Fruit fly (Drosophila melanogaster): ENCODE data around the gene CG9281.

Gene CG9281

DNA sequence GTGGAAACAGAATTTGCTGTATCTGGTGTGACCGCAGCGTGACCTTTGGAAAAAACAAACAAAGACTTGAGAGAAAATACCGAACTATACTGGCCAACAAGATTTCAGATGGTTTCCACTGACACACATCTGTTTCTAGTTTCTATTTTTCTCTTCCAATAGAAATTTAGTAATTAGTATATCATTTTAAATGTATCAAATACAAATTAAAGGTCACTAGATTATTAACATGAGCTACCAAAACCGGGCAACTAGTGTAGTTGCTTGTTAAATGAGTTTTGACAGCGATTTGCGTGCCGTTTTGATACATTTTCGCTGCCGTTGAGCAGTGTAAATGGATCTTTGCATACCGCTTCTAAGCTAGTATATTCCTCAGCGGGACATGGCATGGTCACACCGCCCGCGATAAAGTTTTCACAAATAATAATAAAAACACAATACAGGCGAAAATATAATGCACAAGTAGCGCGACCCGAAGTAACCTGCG lies 6.6 kb downstream of the CG9281 start, which contains the start of the genes Pis and Hap40 (continued):
- TF ChIP-seq Doc3 (GFP tag; IDR thresholded peaks at IDR 0.05; ENCODE audit: partially characterized antibody) (no peak), grau (tag; optimal IDR thresholded peaks at IDR 0.05) (peak; percentile 84), sima (GFP tag; optimal IDR thresholded peaks at IDR 0.05) (no peak), CG2889 (GFP tag; IDR thresholded peaks at IDR 0.05) (peak; percentile 73; the same call in 2 of the 3 replicates), CG2712 (tag; optimal IDR thresholded peaks at IDR 0.05) (peak; percentile 77), her (GFP tag; optimal IDR thresholded peaks at IDR 0.05) (no peak), jumu (GFP tag; optimal IDR thresholded peaks at IDR 0.05) (peak; percentile 55), hkb (optimal IDR thresholded peaks at IDR 0.05) (peak; percentile 88), hkb (GFP tag; IDR thresholded peaks at IDR 0.05) (no peak), zfh2 (GFP tag; optimal IDR thresholded peaks at IDR 0.05) (peak; percentile 60), cad (GFP tag; optimal IDR thresholded peaks at IDR 0.05) (no peak), CG2129 (GFP tag; IDR thresholded peaks at IDR 0.05; ENCODE audit: partially characterized antibody) (no peak), CG4328 (GFP tag; optimal IDR thresholded peaks at IDR 0.05) (peak; percentile 31), CG2875 (GFP tag; optimal IDR thresholded peaks at IDR 0.05) (no peak), Mrtf (GFP tag; IDR thresholded peaks at IDR 0.05) (peak; percentile 67), Hey (tag; optimal IDR thresholded peaks at IDR 0.05) (no peak), Doc2 (GFP tag; IDR thresholded peaks at IDR 0.05) (no peak), crp (GFP tag; optimal IDR thresholded peaks at IDR 0.05) (peak in 1 of 2 experiments; percentile 48), lmd (GFP tag; IDR thresholded peaks at IDR 0.05) (peak; percentile 86), CG17802 (tag; optimal IDR thresholded peaks at IDR 0.05) (peak; percentile 77), Jarid2 (GFP tag; optimal IDR thresholded peaks at IDR 0.05) (no peak), CG34376 (GFP tag; optimal IDR thresholded peaks at IDR 0.05) (peak; percentile 38), C15 (GFP tag; IDR thresholded peaks at IDR 0.05) (no peak), zfh1 (GFP tag; IDR thresholded peaks at IDR 0.05) (peak; percentile 67; the same call in 2 of the 3 replicates), HHEX (GFP tag; optimal IDR thresholded peaks at IDR 0.05) (peak; percentile 64), CTCF (GFP tag; optimal IDR thresholded peaks at IDR 0.05) (peak; percentile 13), ci (GFP tag; IDR thresholded peaks at IDR 0.05) (0 out of 3 replicates have a peak, but pooled peaks have one; percentile 32), CG7556 (GFP tag; optimal IDR thresholded peaks at IDR 0.05) (peak; percentile 47), CG14860 (GFP tag; IDR thresholded peaks at IDR 0.05; ENCODE audit: partially characterized antibody) (no peak), usp (GFP tag; optimal IDR thresholded peaks at IDR 0.05) (no peak), oc (tag; optimal IDR thresholded peaks at IDR 0.05) (no peak), kni (GFP tag; optimal IDR thresholded peaks at IDR 0.05) (peak; percentile 33), CG8290 (GFP tag; optimal IDR thresholded peaks at IDR 0.05) (peak; percentile 37), CG8290 (tag; optimal IDR thresholded peaks at IDR 0.05) (no peak), Ptx1 (GFP tag; IDR thresholded peaks at IDR 0.05) (peak; percentile 79), CG34224 (GFP tag; IDR thresholded peaks at IDR 0.05; ENCODE audit: partially characterized antibody) (no peak), ash1 (GFP tag; optimal IDR thresholded peaks at IDR 0.05) (no peak), CG15479 (GFP tag; optimal IDR thresholded peaks at IDR 0.05) (no peak), CG11456 (GFP tag; IDR thresholded peaks at IDR 0.05) (peak; percentile 71; the same call in 2 of the 3 replicates), CG15011 (GFP tag; optimal IDR thresholded peaks at IDR 0.05) (peak; percentile 32), Asciz (GFP tag; optimal IDR thresholded peaks at IDR 0.05) (no peak), CG6689 (GFP tag; IDR thresholded peaks at IDR 0.05) (peak; percentile 78), Hsf (GFP tag; optimal IDR thresholded peaks at IDR 0.05) (peak; percentile 77), Sox102F (GFP tag; optimal IDR thresholded peaks at IDR 0.05) (no peak), CG4854 (GFP tag; optimal IDR thresholded peaks at IDR 0.05) (no peak), tap (tag; optimal IDR thresholded peaks at IDR 0.05) (no peak), CG3065 (GFP tag; optimal IDR thresholded peaks at IDR 0.05) (peak; percentile 17), pum (GFP tag; optimal IDR thresholded peaks at IDR 0.05) (peak; percentile 49), knrl (GFP tag; IDR thresholded peaks at IDR 0.05; ENCODE audit: partially characterized antibody) (no peak), CG10462 (GFP tag; optimal IDR thresholded peaks at IDR 0.05) (peak; percentile 27), CrebB (tag; optimal IDR thresholded peaks at IDR 0.05) (no peak), twi (tag; optimal IDR thresholded peaks at IDR 0.05) (peak; percentile 63)

Measured in whole organism, embryonic.